Fruit fly (Drosophila melanogaster): ENCODE measurements around the gene Gs1.
A peak's percentile ranks its signal among the peaks of the same experiment; 100 is the strongest.

The Gs1 gene

DNA sequence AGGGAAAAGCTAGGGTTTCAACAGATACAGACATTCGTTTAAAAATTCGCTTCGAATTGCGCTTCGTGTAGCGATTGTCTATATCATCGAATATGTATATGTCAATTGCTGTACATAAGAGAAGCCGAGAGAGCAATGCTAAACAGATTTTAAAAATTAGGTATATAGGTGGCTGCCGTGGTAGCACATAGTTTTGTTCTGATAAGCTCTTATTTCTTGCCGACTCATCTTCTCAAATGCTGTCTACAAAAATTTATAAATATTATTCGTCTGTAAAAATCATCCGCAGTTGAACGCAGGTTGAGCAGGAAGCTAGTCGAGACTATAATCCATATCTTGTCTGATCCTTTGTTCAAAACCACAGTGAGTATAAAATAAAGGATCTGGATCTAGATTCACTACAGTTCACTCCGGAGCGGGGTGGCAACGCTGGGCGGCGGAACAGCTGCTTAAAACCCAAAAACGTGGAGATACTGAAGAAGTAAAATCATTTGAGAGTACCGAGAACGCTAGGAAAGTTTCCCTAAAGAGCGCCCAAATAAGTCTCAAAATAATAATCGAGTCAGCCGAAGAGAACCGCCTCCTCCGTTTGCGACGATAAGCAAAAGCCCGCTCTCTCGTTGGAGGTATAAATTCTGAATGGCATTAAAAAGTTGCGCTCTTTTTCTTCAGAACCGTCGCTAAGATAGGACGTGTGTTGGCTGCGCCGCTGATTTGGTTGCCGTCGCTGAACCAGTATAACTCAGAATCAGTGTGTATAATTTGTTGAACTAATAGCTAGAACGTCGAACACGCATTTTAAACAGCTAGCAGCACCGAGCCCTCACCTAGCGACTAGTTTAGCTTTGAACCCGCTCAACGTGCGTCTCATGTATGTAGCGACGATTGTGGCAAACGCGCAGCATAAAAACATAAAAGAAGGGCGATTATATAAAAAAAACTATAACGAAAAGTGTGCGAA lies 24.1 kb upstream of the Gs1 start (continued):
- TF ChIP-seq CG8290 (GFP tag; optimal IDR thresholded peaks at IDR 0.05) (no peak), CG8290 (tag; optimal IDR thresholded peaks at IDR 0.05) (peak in 1 of 2 experiments; percentile 53), yki (optimal IDR thresholded peaks at IDR 0.05) (peak; percentile 34), CG9932 (GFP tag; IDR thresholded peaks at IDR 0.05) (0 out of 2 replicates have a peak, but pooled peaks have one; percentile 29), hbn (GFP tag; IDR thresholded peaks at IDR 0.05; ENCODE audit: partially characterized antibody) (peak; percentile 15; the same call in 1 of the 2 replicates), Pdp1 (GFP tag; optimal IDR thresholded peaks at IDR 0.05) (peak in 1 of 2 experiments; percentile 69), Jarid2 (GFP tag; optimal IDR thresholded peaks at IDR 0.05) (peak; percentile 0), grau (tag; optimal IDR thresholded peaks at IDR 0.05) (peak; percentile 35), lbe (GFP tag; optimal IDR thresholded peaks at IDR 0.05) (peak; percentile 53), Hand (GFP tag; optimal IDR thresholded peaks at IDR 0.05) (peak; percentile 60), zen (tag; optimal IDR thresholded peaks at IDR 0.05) (no peak), CG17186 (GFP tag; optimal IDR thresholded peaks at IDR 0.05) (no peak), Dek (tag; optimal IDR thresholded peaks at IDR 0.05) (peak; percentile 10), inv (GFP tag; IDR thresholded peaks at IDR 0.05; ENCODE audit: partially characterized antibody) (peak; percentile 29), CG1024 (GFP tag; IDR thresholded peaks at IDR 0.05) (no peak), sna (GFP tag; IDR thresholded peaks at IDR 0.05; ENCODE audit: partially characterized antibody) (peak; percentile 54)

DNA sequence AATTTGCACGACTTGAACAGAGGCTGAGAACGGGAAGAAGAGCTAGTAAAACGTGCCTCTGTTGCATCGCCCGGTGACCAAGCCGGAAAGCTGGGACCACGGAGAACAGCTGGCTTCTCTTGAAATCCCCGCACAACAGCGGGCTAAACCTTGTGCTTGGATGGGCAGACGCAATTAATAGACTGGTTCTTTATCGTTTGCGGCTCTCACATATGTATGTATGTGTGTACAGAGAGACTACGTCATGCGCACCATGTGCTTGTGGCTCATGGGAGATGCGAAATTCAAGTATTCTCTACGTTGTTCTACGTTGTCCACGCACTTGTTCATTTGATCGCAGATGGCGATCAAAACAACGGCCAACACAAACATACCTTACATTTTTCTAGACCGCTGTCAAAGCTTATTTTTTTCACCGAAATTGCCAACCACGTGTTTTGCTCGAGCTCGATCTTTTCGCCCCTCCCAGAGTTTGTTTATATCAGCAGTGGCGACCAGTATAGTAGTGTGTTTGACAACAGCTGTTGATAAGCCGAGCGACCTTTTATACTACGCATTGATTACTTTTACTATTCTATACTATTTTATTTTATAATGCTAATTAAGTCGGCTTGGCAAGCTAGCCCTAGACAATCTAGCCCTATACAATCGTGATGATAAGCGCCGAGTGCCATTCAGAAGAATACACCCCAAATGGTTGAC lies 22.6 kb upstream of the Gs1 start:
- TF ChIP-seq ci (GFP tag; IDR thresholded peaks at IDR 0.05) (no peak), CG30020 (tag; optimal IDR thresholded peaks at IDR 0.05) (no peak), tll (GFP tag; optimal IDR thresholded peaks at IDR 0.05) (no peak), slbo (GFP tag; IDR thresholded peaks at IDR 0.05) (no peak), CG18262 (tag; optimal IDR thresholded peaks at IDR 0.05) (no peak), Optix (GFP tag; IDR thresholded peaks at IDR 0.05) (no peak), NK7.1 (GFP tag; optimal IDR thresholded peaks at IDR 0.05) (no peak), CG15696 (tag; optimal IDR thresholded peaks at IDR 0.05) (no peak), lmd (GFP tag; IDR thresholded peaks at IDR 0.05) (no peak), CG13287 (GFP tag; IDR thresholded peaks at IDR 0.05; ENCODE audit: partially characterized antibody) (peak; percentile 33; the same call in 1 of the 2 replicates), CG14014 (GFP tag; IDR thresholded peaks at IDR 0.05) (no peak), Chrac-16 (GFP tag; optimal IDR thresholded peaks at IDR 0.05) (no peak), Oaz (GFP tag; IDR thresholded peaks at IDR 0.05) (no peak), D (optimal IDR thresholded peaks at IDR 0.05) (no peak), D (GFP tag; optimal IDR thresholded peaks at IDR 0.05) (no peak), tgo (GFP tag; IDR thresholded peaks at IDR 0.05) (no peak), ind (GFP tag; optimal IDR thresholded peaks at IDR 0.05) (no peak), CG11093 (GFP tag; IDR thresholded peaks at IDR 0.05) (no peak), sens-2 (GFP tag; IDR thresholded peaks at IDR 0.05) (no peak), CG12219 (GFP tag; optimal IDR thresholded peaks at IDR 0.05) (no peak), CG13424 (tag; optimal IDR thresholded peaks at IDR 0.05) (no peak), cas (GFP tag; IDR thresholded peaks at IDR 0.05) (no peak), CG4707 (GFP tag; optimal IDR thresholded peaks at IDR 0.05) (no peak), CG14441 (GFP tag; IDR thresholded peaks at IDR 0.05) (no peak), CG18476 (GFP tag; optimal IDR thresholded peaks at IDR 0.05) (no peak), CG32532 (GFP tag; IDR thresholded peaks at IDR 0.05) (no peak), CG3847 (GFP tag; IDR thresholded peaks at IDR 0.05) (no peak), CG30431 (GFP tag; optimal IDR thresholded peaks at IDR 0.05) (no peak), gcm (GFP tag; optimal IDR thresholded peaks at IDR 0.05) (no peak), BtbVII (GFP tag; optimal IDR thresholded peaks at IDR 0.05) (peak; percentile 38), CG17186 (GFP tag; optimal IDR thresholded peaks at IDR 0.05) (no peak), CG10979 (tag; optimal IDR thresholded peaks at IDR 0.05) (no peak)

Data from whole organism, embryonic.